Worm (Caenorhabditis elegans) whole organism, L2 larva: ENCODE results near the gene clec-27.
A peak's percentile ranks its signal among the peaks of the same experiment; 100 is the strongest.

Source experiments
- C34F6.9 ChIP-seq: fragments of 150-350 bp; optimal IDR thresholded peaks from 2 replicates; lab custom pipeline; 2014; ENCODE audit warnings: missing biosample characterization, missing genetic modification characterization
- Y55F3AM.14 ChIP-seq: fragments of 200-800 bp; sonication (Bioruptor generic); optimal IDR thresholded peaks from 2 replicates; lab custom pipeline; 2018; ENCODE audit warnings: mild to moderate bottlenecking, missing genetic modification characterization, missing compliant biosample characterization
- alr-1 ChIP-seq: fragments of 150-350 bp; optimal IDR thresholded peaks from 2 replicates; lab custom pipeline; 2014; ENCODE audit warnings: missing biosample characterization, missing genetic modification characterization
- aly-2 ChIP-seq: fragments of 150-350 bp; optimal IDR thresholded peaks from 2 replicates; lab custom pipeline; 2014; ENCODE audit warnings: missing biosample characterization, missing genetic modification characterization
- blmp-1 ChIP-seq: sonication (generic microtip); optimal IDR thresholded peaks from 2 replicates; lab custom pipeline; 2017; ENCODE audit warnings: missing genetic modification characterization, mild to moderate bottlenecking, missing compliant biosample characterization, antibody characterized with exemption, moderate library complexity; ENCODE audit not compliant: insufficient read depth
- crh-2 ChIP-seq: sonication (generic microtip); optimal IDR thresholded peaks from 2 replicates; lab custom pipeline; 2017; ENCODE audit warnings: missing biosample characterization, missing genetic modification characterization
- dmd-4 ChIP-seq: sonication (generic microtip); optimal IDR thresholded peaks from 2 replicates; lab custom pipeline; 2017; ENCODE audit warnings: missing biosample characterization, missing genetic modification characterization
- fos-1 ChIP-seq: fragments of 150-350 bp; optimal IDR thresholded peaks from 2 replicates; lab custom pipeline; 2014; ENCODE audit warnings: missing biosample characterization, missing genetic modification characterization
- gmeb-1 ChIP-seq: fragments of 150-350 bp; optimal IDR thresholded peaks from 2 replicates; lab custom pipeline; 2014; ENCODE audit warnings: missing biosample characterization, missing genetic modification characterization
- lin-13 ChIP-seq: fragments of 150-350 bp; optimal IDR thresholded peaks from 2 replicates; lab custom pipeline; 2014; ENCODE audit warnings: missing biosample characterization, missing genetic modification reagents, missing genetic modification characterization
- lin-39 ChIP-seq: fragments of 150-350 bp; optimal IDR thresholded peaks from 2 replicates; lab custom pipeline; 2014; ENCODE audit warnings: missing biosample characterization, missing genetic modification reagents, missing genetic modification characterization
- mab-5 ChIP-seq: fragments of 150-350 bp; optimal IDR thresholded peaks from 2 replicates; lab custom pipeline; 2014; ENCODE audit warnings: missing biosample characterization, missing genetic modification characterization
- mbf-1 ChIP-seq: sonication (generic microtip); optimal IDR thresholded peaks from 2 replicates; lab custom pipeline; 2017; ENCODE audit warnings: missing biosample characterization, missing genetic modification characterization
- mdl-1 ChIP-seq, 2 experiments: fragments of 150-350 bp in 1 of 2; sonication (generic microtip) in 1 of 2; optimal IDR thresholded peaks; 2 replicates each; lab custom pipeline; 2017; ENCODE audit warnings: missing biosample characterization in 2 of 2, missing genetic modification characterization in 2 of 2
- nhr-11 ChIP-seq: fragments of 150-350 bp; optimal IDR thresholded peaks from 2 replicates; lab custom pipeline; 2014; ENCODE audit warnings: missing biosample characterization, missing genetic modification characterization
- nhr-12 ChIP-seq: fragments of 150-350 bp; optimal IDR thresholded peaks from 2 replicates; lab custom pipeline; 2014; ENCODE audit warnings: missing biosample characterization, missing genetic modification characterization
- nhr-129 ChIP-seq: fragments of 150-350 bp; optimal IDR thresholded peaks from 2 replicates; lab custom pipeline; 2014; ENCODE audit warnings: missing biosample characterization, missing genetic modification characterization
- nhr-21 ChIP-seq: fragments of 150-350 bp; optimal IDR thresholded peaks from 2 replicates; lab custom pipeline; 2014; ENCODE audit warnings: missing biosample characterization, missing genetic modification characterization
- nhr-23 ChIP-seq: fragments of 150-350 bp; optimal IDR thresholded peaks from 2 replicates; lab custom pipeline; 2014; ENCODE audit warnings: missing biosample characterization, missing genetic modification reagents, missing genetic modification characterization
- nhr-25 ChIP-seq: fragments of 150-350 bp; sonication (generic microtip); optimal IDR thresholded peaks from 3 replicates; lab custom pipeline; 2014; ENCODE audit warnings: missing biosample characterization, missing genetic modification characterization
- nhr-6 ChIP-seq: fragments of 150-350 bp; optimal IDR thresholded peaks from 2 replicates; lab custom pipeline; 2014; ENCODE audit warnings: missing biosample characterization, missing genetic modification characterization
- peb-1 ChIP-seq: fragments of 150-350 bp; optimal IDR thresholded peaks from 2 replicates; lab custom pipeline; 2014; ENCODE audit warnings: missing biosample characterization, missing genetic modification characterization
- sem-4 ChIP-seq: fragments of 150-350 bp; optimal IDR thresholded peaks from 2 replicates; lab custom pipeline; 2014; ENCODE audit warnings: missing biosample characterization, missing genetic modification reagents, missing genetic modification characterization
- skn-1 ChIP-seq: sonication (generic microtip); optimal IDR thresholded peaks from 2 replicates; lab custom pipeline; 2017; ENCODE audit warnings: missing biosample characterization, missing genetic modification characterization
- sma-3 ChIP-seq: sonication (generic microtip); optimal IDR thresholded peaks from 2 replicates; lab custom pipeline; 2016; ENCODE audit warnings: missing genetic modification reagents, missing genetic modification characterization, missing compliant biosample characterization
- sma-9 ChIP-seq, 2 experiments: fragments of 150-350 bp in 1 of 2; sonication (generic microtip) in 1 of 2; optimal IDR thresholded peaks; 2 replicates each; lab custom pipeline; 2014 to 2016; ENCODE audit warnings: missing genetic modification characterization in 2 of 2, mild to moderate bottlenecking in 1 of 2, missing biosample characterization in 1 of 2, missing compliant biosample characterization in 1 of 2, missing genetic modification reagents in 1 of 2, moderate library complexity in 1 of 2
- unc-39 ChIP-seq: fragments of 150-350 bp; optimal IDR thresholded peaks from 2 replicates; lab custom pipeline; 2014; ENCODE audit warnings: missing biosample characterization, missing genetic modification characterization
- unc-55 ChIP-seq: fragments of 150-350 bp; sonication (generic microtip); optimal IDR thresholded peaks from 3 replicates; lab custom pipeline; 2014; ENCODE audit warnings: missing biosample characterization, missing genetic modification reagents, missing genetic modification characterization
- unc-62 ChIP-seq: fragments of 150-350 bp; optimal IDR thresholded peaks from 2 replicates; lab custom pipeline; 2014; ENCODE audit warnings: missing biosample characterization, missing genetic modification reagents, missing genetic modification characterization
- zag-1 ChIP-seq: fragments of 150-350 bp; optimal IDR thresholded peaks from 2 replicates; lab custom pipeline; 2014; ENCODE audit warnings: missing biosample characterization, missing genetic modification characterization
- ztf-11 ChIP-seq: sonication (generic microtip); optimal IDR thresholded peaks from 2 replicates; lab custom pipeline; 2017; ENCODE audit warnings: missing biosample characterization, missing genetic modification characterization
- ztf-4 ChIP-seq: fragments of 150-350 bp; optimal IDR thresholded peaks from 2 replicates; lab custom pipeline; 2014; ENCODE audit warnings: missing biosample characterization, missing genetic modification characterization

Gene clec-27

ce11 chrV:16814541-16815207, 39.8 kb upstream of the clec-27 start:
- TF ChIP-seq skn-1 (no peak), nhr-23 (no peak), nhr-11 (tag; lab: Kevin White, UChicago) (no peak), ztf-4 (tag; lab: Kevin White, UChicago) (no peak), sma-3 (GFP tag; lab: Kevin White, UChicago) (peak; percentile 7), peb-1 (tag; lab: Kevin White, UChicago) (no peak), nhr-21 (tag; lab: Kevin White, UChicago) (peak; percentile 45), mab-5 (tag; lab: Kevin White, UChicago) (peak; percentile 42), unc-55 (GFP tag; lab: Kevin White, UChicago) (peak; percentile 10), fos-1 (tag; lab: Kevin White, UChicago) (no peak), nhr-6 (tag; lab: Kevin White, UChicago) (no peak), unc-39 (tag; lab: Kevin White, UChicago) (no peak), lin-13 (GFP tag; lab: Kevin White, UChicago) (no peak), dmd-4 (tag; lab: Kevin White, UChicago) (no peak), alr-1 (tag; lab: Kevin White, UChicago) (no peak), nhr-25 (tag; lab: Kevin White, UChicago) (peak; percentile 48)

DNA sequence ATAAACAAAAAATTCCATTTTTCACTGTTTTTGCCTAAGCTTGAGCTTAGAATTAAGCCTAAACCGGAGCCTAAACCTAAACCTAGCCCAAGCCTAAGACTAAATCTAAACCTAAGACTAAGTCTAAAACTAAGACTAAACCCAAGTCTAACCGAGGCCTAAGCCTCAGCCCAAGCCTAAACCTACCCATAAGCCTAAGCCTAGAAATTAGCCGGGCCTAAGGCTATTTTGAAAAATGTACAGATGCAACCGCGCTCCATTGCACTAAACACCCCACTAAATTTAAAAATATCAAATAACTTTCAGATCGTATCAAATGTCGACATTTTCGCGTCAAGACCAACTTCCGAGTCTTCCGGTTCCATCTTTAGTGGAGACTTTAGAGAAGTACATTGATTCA, 39.2 kb upstream of the clec-27 start, which contains the start of gene T20B3.1:
Gene T20B3.1, plus strand, starts transcription at position 301 of the 400 bp plus-strand sequence.
- TF ChIP-seq sma-9 (GFP tag; optimal IDR thresholded peaks at IDR 0.05; lab: Kevin White, UChicago) (no peak), sma-9 (tag; optimal IDR thresholded peaks at IDR 0.05; lab: Kevin White, UChicago) (no peak), dmd-4 (tag; lab: Kevin White, UChicago) (no peak), crh-2 (tag; lab: Kevin White, UChicago) (no peak), nhr-12 (tag; lab: Kevin White, UChicago) (no peak), nhr-6 (tag; lab: Kevin White, UChicago) (no peak), Y55F3AM.14 (GFP tag; lab: Kevin White, UChicago) (no peak), aly-2 (no peak), nhr-129 (tag; lab: Kevin White, UChicago) (no peak), lin-39 (tag; lab: Kevin White, UChicago) (no peak), blmp-1 (no peak), gmeb-1 (no peak), ztf-11 (tag; lab: Kevin White, UChicago) (no peak), skn-1 (no peak)

ce11 chrV:16816707-16817106, 37.7 kb upstream of the clec-27 start:
- TF ChIP-seq C34F6.9 = no peak
- TF ChIP-seq sem-4 (tag; lab: Kevin White, UChicago) = no peak
- TF ChIP-seq mbf-1 (tag; lab: Kevin White, UChicago) = no peak
- no peak for TF ChIP-seq nhr-21 (tag; lab: Kevin White, UChicago)
- peak; percentile 42 for TF ChIP-seq fos-1 (tag; lab: Kevin White, UChicago)
- TF ChIP-seq nhr-12 (tag; lab: Kevin White, UChicago) = no peak
- peak; percentile 45 for TF ChIP-seq gmeb-1
- TF ChIP-seq unc-62 (GFP tag; lab: Kevin White, UChicago) = no peak
- TF ChIP-seq skn-1 = no peak
- TF ChIP-seq blmp-1 = no peak
- no peak for TF ChIP-seq ztf-4 (tag; lab: Kevin White, UChicago)
- no peak for TF ChIP-seq zag-1 (tag; lab: Kevin White, UChicago)
- no peak for TF ChIP-seq sma-3 (GFP tag; lab: Kevin White, UChicago)
- peak; percentile 29 for TF ChIP-seq sma-9 (GFP tag; optimal IDR thresholded peaks at IDR 0.05; lab: Kevin White, UChicago)
- TF ChIP-seq sma-9 (tag; optimal IDR thresholded peaks at IDR 0.05; lab: Kevin White, UChicago) = no peak
- TF ChIP-seq mdl-1 (tag; optimal IDR thresholded peaks at IDR 0.05; lab: Kevin White, UChicago) = no peak
- no peak for TF ChIP-seq unc-39 (tag; lab: Kevin White, UChicago)
- TF ChIP-seq, all 48 proteins: peak for 3

DNA sequence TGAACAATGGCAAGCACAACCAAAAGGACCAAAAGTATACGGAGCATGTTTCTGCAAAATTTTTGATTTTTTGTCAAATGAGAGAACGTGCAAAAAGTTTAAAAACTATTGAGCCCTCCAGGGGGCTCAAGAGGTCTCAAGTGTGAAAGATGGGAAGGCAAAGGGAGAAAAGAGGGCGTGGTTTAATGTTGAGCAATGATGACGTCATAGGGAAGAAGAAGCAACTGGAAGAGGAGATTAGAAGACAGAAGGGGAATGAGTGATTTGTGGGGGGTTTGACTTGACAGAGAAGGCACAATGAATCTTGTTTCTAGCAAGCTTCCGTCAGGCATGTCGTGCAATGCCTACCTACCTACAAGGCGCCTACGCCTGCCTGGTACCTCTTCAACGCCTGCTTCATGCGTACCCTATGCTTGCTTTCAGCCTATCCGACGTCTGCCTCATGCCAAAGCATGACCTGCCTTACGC, 33.1 kb upstream of the clec-27 start, which contains the start of gene T20B3.14:
Gene T20B3.14, minus strand, starts transcription at position 51 of the 468 bp plus-strand sequence.
- peak; percentile 39 for TF ChIP-seq unc-55 (GFP tag; lab: Kevin White, UChicago)
- no peak for TF ChIP-seq peb-1 (tag; lab: Kevin White, UChicago)
